Fruit fly (Drosophila melanogaster) whole organism, prepupa: ENCODE results near the gene GlcAT-S.
A peak's percentile ranks its signal among the peaks of the same experiment; 100 is the strongest.

Source experiments
- CG11762 ChIP-seq: fragments of 200-800 bp; sonication (Bioruptor generic); optimal IDR thresholded peaks from 3 replicates; lab custom pipeline; 2016; ENCODE audit warnings: missing biosample characterization, missing genetic modification characterization; ENCODE audit not compliant: insufficient read depth
- CG11902 ChIP-seq: fragments of 200-800 bp; sonication (Bioruptor generic); optimal IDR thresholded peaks from 3 replicates; lab custom pipeline; 2016; ENCODE audit warnings: missing biosample characterization, missing genetic modification characterization
- CG15336 ChIP-seq: fragments of 200-800 bp; sonication (Bioruptor generic); IDR thresholded peaks from 2 replicates; pipeline ENCODE4 v1.3.6; 2022; ENCODE audit warnings: missing biosample characterization, missing genetic modification characterization
- CG1621 ChIP-seq: fragments of 200-800 bp; sonication (Bioruptor generic); optimal IDR thresholded peaks from 3 replicates; lab custom pipeline; 2018; ENCODE audit warnings: missing biosample characterization, mild to moderate bottlenecking, missing genetic modification characterization
- CG16779 ChIP-seq: fragments of 200-800 bp; sonication (Bioruptor generic); optimal IDR thresholded peaks from 3 replicates; lab custom pipeline; 2017; ENCODE audit warnings: missing biosample characterization, mild to moderate bottlenecking, missing genetic modification characterization
- CG3032 ChIP-seq: fragments of 200-800 bp; optimal IDR thresholded peaks from 2 replicates; lab custom pipeline; 2019; ENCODE audit warnings: missing biosample characterization, mild to moderate bottlenecking, missing genetic modification characterization, moderate library complexity
- CG31627 ChIP-seq: fragments of 200-800 bp; sonication (Bioruptor generic); optimal IDR thresholded peaks from 3 replicates; lab custom pipeline; 2016; ENCODE audit warnings: missing biosample characterization, missing genetic modification characterization
- CG32006 ChIP-seq: fragments of 200-800 bp; sonication (Bioruptor generic); optimal IDR thresholded peaks from 3 replicates; lab custom pipeline; 2017; ENCODE audit warnings: missing biosample characterization, mild to moderate bottlenecking, missing genetic modification characterization
- CG34406 ChIP-seq: fragments of 200-800 bp; sonication (Bioruptor generic); optimal IDR thresholded peaks from 3 replicates; lab custom pipeline; 2016; ENCODE audit warnings: missing biosample characterization, missing genetic modification characterization
- CG4318 ChIP-seq: fragments of 200-800 bp; sonication (Bioruptor generic); optimal IDR thresholded peaks from 3 replicates; lab custom pipeline; 2017; ENCODE audit warnings: missing biosample characterization, mild to moderate bottlenecking, missing genetic modification characterization
- CG6163 ChIP-seq: fragments of 200-800 bp; sonication (Bioruptor generic); IDR thresholded peaks from 3 replicates; pipeline ENCODE4 v1.3.6; 2022; ENCODE audit warnings: missing biosample characterization, missing genetic modification characterization
- CG6276 ChIP-seq: fragments of 200-800 bp; sonication (Bioruptor generic); optimal IDR thresholded peaks from 2 replicates; lab custom pipeline; 2017; ENCODE audit warnings: missing biosample characterization, mild to moderate bottlenecking, missing genetic modification characterization
- CG6808 ChIP-seq: fragments of 200-800 bp; sonication (Bioruptor generic); optimal IDR thresholded peaks from 3 replicates; lab custom pipeline; 2017; ENCODE audit warnings: missing biosample characterization, missing genetic modification characterization, mild to moderate bottlenecking, moderate library complexity, missing genetic modification reagents
- CG6854 ChIP-seq: fragments of 200-800 bp; sonication (Bioruptor generic); optimal IDR thresholded peaks from 2 replicates; lab custom pipeline; 2017; ENCODE audit warnings: missing biosample characterization, mild to moderate bottlenecking, missing genetic modification characterization
- CG8119 ChIP-seq: fragments of 200-800 bp; sonication (Bioruptor generic); IDR thresholded peaks from 3 replicates; pipeline ENCODE4 v1.3.6; 2022; ENCODE audit warnings: missing biosample characterization, missing genetic modification characterization
- CG8632 ChIP-seq: fragments of 200-800 bp; sonication (Bioruptor generic); optimal IDR thresholded peaks from 3 replicates; lab custom pipeline; 2016; ENCODE audit warnings: missing biosample characterization, missing genetic modification characterization
- CG9139 ChIP-seq: fragments of 200-800 bp; sonication (Bioruptor generic); optimal IDR thresholded peaks from 3 replicates; lab custom pipeline; 2017; ENCODE audit warnings: missing biosample characterization, mild to moderate bottlenecking, missing genetic modification characterization
- Eip75B ChIP-seq: fragments of 200-800 bp; sonication (Bioruptor generic); optimal IDR thresholded peaks from 3 replicates; lab custom pipeline; 2016; ENCODE audit warnings: missing biosample characterization, missing genetic modification characterization
- Eip78C ChIP-seq: fragments of 200-800 bp; sonication (Bioruptor generic); peaks from one replicate; lab custom pipeline; 2016; ENCODE audit warnings: missing biosample characterization, missing genetic modification characterization
- Eip93F ChIP-seq: fragments of 200-800 bp; sonication (Bioruptor generic); optimal IDR thresholded peaks from 2 replicates; lab custom pipeline; 2016; ENCODE audit warnings: missing biosample characterization, mild to moderate bottlenecking, missing genetic modification characterization
- Ets21C ChIP-seq: fragments of 200-800 bp; sonication (Bioruptor generic); optimal IDR thresholded peaks from 3 replicates; lab custom pipeline; 2016; ENCODE audit warnings: missing biosample characterization, missing genetic modification characterization
- Ets96B ChIP-seq: fragments of 200-800 bp; optimal IDR thresholded peaks from 2 replicates; lab custom pipeline; 2019; ENCODE audit warnings: missing biosample characterization, mild to moderate bottlenecking, missing genetic modification characterization, moderate library complexity
- Gug ChIP-seq: fragments of 200-800 bp; sonication (Bioruptor generic); IDR thresholded peaks from 2 replicates; pipeline ENCODE4 v1.3.6; 2022; ENCODE audit warnings: missing biosample characterization, missing genetic modification characterization
- Hr38 ChIP-seq: sonication (Bioruptor generic); optimal IDR thresholded peaks from 2 replicates; lab custom pipeline; 2016; ENCODE audit warnings: missing biosample characterization, missing genetic modification characterization
- Hr39 ChIP-seq: fragments of 200-800 bp; sonication (Bioruptor generic); optimal IDR thresholded peaks from 2 replicates; lab custom pipeline; 2016; ENCODE audit warnings: missing biosample characterization, missing genetic modification characterization
- Hr4 ChIP-seq: fragments of 200-800 bp; sonication (Bioruptor generic); optimal IDR thresholded peaks from 3 replicates; lab custom pipeline; 2016; ENCODE audit warnings: missing biosample characterization, missing genetic modification characterization
- Lpt ChIP-seq: fragments of 200-800 bp; sonication (Bioruptor generic); optimal IDR thresholded peaks from 3 replicates; lab custom pipeline; 2016; ENCODE audit warnings: missing biosample characterization, missing genetic modification characterization
- Met ChIP-seq: fragments of 200-800 bp; sonication (Bioruptor generic); optimal IDR thresholded peaks from 3 replicates; lab custom pipeline; 2016; ENCODE audit warnings: missing biosample characterization, missing genetic modification characterization
- OdsH ChIP-seq: fragments of 200-800 bp; sonication (Bioruptor generic); optimal IDR thresholded peaks from 3 replicates; lab custom pipeline; 2016; ENCODE audit warnings: missing biosample characterization, missing genetic modification characterization
- Smox ChIP-seq: fragments of 200-800 bp; sonication (Bioruptor generic); optimal IDR thresholded peaks from 3 replicates; lab custom pipeline; 2016; ENCODE audit warnings: missing biosample characterization, missing genetic modification characterization
- Sox14 ChIP-seq: fragments of 200-800 bp; sonication (Bioruptor generic); optimal IDR thresholded peaks from 3 replicates; lab custom pipeline; 2016; ENCODE audit warnings: missing biosample characterization, missing genetic modification characterization
- Sox15 ChIP-seq: fragments of 200-800 bp; sonication (Bioruptor generic); optimal IDR thresholded peaks from 3 replicates; lab custom pipeline; 2016; ENCODE audit warnings: missing biosample characterization, missing genetic modification characterization
- achi ChIP-seq: fragments of 200-800 bp; sonication (Bioruptor generic); optimal IDR thresholded peaks from 3 replicates; lab custom pipeline; 2016; ENCODE audit warnings: missing biosample characterization, missing genetic modification characterization
- acj6 ChIP-seq: fragments of 200-800 bp; sonication (Bioruptor generic); optimal IDR thresholded peaks from 3 replicates; lab custom pipeline; 2016; ENCODE audit warnings: missing biosample characterization, missing genetic modification characterization
- dac ChIP-seq: fragments of 200-800 bp; sonication (Bioruptor generic); optimal IDR thresholded peaks from 2 replicates; lab custom pipeline; 2017; ENCODE audit warnings: missing biosample characterization, mild to moderate bottlenecking, missing genetic modification characterization
- dsx ChIP-seq: fragments of 200-800 bp; optimal IDR thresholded peaks from 3 replicates; lab custom pipeline; 2019; ENCODE audit warnings: missing biosample characterization, mild to moderate bottlenecking, missing genetic modification characterization, moderate library complexity; ENCODE audit not compliant: poor library complexity, severe bottlenecking
- eg ChIP-seq: fragments of 200-800 bp; sonication (Bioruptor generic); IDR thresholded peaks from 3 replicates; pipeline ENCODE4 v1.3.6; 2022; ENCODE audit warnings: missing biosample characterization, missing genetic modification characterization
- esn ChIP-seq: fragments of 200-800 bp; sonication (Bioruptor generic); optimal IDR thresholded peaks from 2 replicates; lab custom pipeline; 2016; ENCODE audit warnings: missing biosample characterization, mild to moderate bottlenecking, missing genetic modification characterization, moderate library complexity
- fd59A ChIP-seq: fragments of 200-800 bp; sonication (Bioruptor generic); optimal IDR thresholded peaks from 2 replicates; lab custom pipeline; 2017; ENCODE audit warnings: missing biosample characterization, mild to moderate bottlenecking, missing genetic modification characterization, missing genetic modification reagents
- fd85E ChIP-seq: fragments of 200-800 bp; sonication (Bioruptor generic); optimal IDR thresholded peaks from 3 replicates; lab custom pipeline; 2016; ENCODE audit warnings: missing biosample characterization, missing genetic modification characterization
- fkh ChIP-seq: fragments of 200-800 bp; sonication (Bioruptor generic); optimal IDR thresholded peaks from 3 replicates; lab custom pipeline; 2017; ENCODE audit warnings: missing biosample characterization, mild to moderate bottlenecking, missing genetic modification characterization, moderate library complexity
- lz ChIP-seq: fragments of 200-800 bp; sonication (Bioruptor generic); optimal IDR thresholded peaks from 3 replicates; lab custom pipeline; 2016; ENCODE audit warnings: missing biosample characterization, missing genetic modification characterization
- net ChIP-seq: fragments of 200-800 bp; sonication (Bioruptor generic); optimal IDR thresholded peaks from 3 replicates; lab custom pipeline; 2016; ENCODE audit warnings: missing biosample characterization, missing genetic modification characterization
- pdm3 ChIP-seq: fragments of 200-800 bp; sonication (Bioruptor generic); optimal IDR thresholded peaks from 3 replicates; lab custom pipeline; 2016; ENCODE audit warnings: missing biosample characterization, missing genetic modification characterization
- salr ChIP-seq, 2 experiments: fragments of 200-800 bp; sonication (Bioruptor generic); optimal IDR thresholded peaks; 3 replicates each; lab custom pipeline; 2016 to 2018; ENCODE audit warnings: missing biosample characterization in 2 of 2, missing genetic modification characterization in 2 of 2, mild to moderate bottlenecking in 1 of 2
- ss ChIP-seq, 2 experiments: fragments of 200-800 bp; sonication (Bioruptor generic); optimal IDR thresholded peaks; 2 replicates in 1 of 2; 3 replicates in 1 of 2; lab custom pipeline; 2017 to 2018; ENCODE audit warnings: mild to moderate bottlenecking in 2 of 2, missing biosample characterization in 2 of 2, missing genetic modification characterization in 2 of 2, moderate library complexity in 1 of 2
- svp ChIP-seq: fragments of 200-800 bp; sonication (Bioruptor generic); peaks from one replicate; lab custom pipeline; 2016; ENCODE audit warnings: missing biosample characterization, missing genetic modification characterization
- topi ChIP-seq: fragments of 200-800 bp; sonication (Bioruptor generic); optimal IDR thresholded peaks from 3 replicates; lab custom pipeline; 2016; ENCODE audit warnings: missing biosample characterization, missing genetic modification characterization
- vri ChIP-seq: fragments of 200-800 bp; sonication (Bioruptor generic); optimal IDR thresholded peaks from 3 replicates; lab custom pipeline; 2016; ENCODE audit warnings: missing biosample characterization, mild to moderate bottlenecking, missing genetic modification characterization

Gene GlcAT-S

DNA sequence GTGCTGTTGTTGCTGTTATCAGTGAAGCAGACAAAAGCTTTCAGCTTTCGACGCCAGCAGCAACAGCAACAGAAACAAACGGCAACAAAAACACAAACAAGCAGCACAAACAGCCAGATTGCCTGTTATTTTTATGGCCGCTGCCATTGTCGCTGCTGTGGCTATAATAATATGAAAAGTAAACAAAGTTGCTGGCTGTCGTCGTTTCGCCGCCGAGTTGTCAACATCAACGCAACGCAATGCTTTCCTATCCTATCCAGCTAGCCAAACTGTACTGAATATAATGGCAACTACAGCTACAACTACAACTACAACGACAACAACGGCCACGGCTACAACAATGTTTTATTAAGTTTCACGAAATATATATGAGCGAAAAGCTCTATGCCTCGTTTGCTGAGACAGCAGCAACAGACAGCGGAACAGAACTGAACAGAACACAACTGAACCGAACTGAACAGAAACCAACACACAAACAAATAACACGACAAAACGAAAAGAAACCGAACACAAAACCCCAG, 45.5 kb upstream of the GlcAT-S start (continued):
- no peak for TF ChIP-seq Hr39
- peak; percentile 55 for TF ChIP-seq CG6276
- TF ChIP-seq CG16779 (tag; lab: Kevin White, UChicago): no peak
- TF ChIP-seq Met (GFP tag; lab: Kevin White, UChicago): no peak
- TF ChIP-seq fkh (GFP tag; lab: Kevin White, UChicago): peak; percentile 94
- TF ChIP-seq esn (GFP tag; lab: Kevin White, UChicago): no peak
- no peak for TF ChIP-seq CG34406 (GFP tag; lab: Kevin White, UChicago)
- TF ChIP-seq CG6808 (GFP tag; lab: Kevin White, UChicago): no peak
- no peak for TF ChIP-seq Hr38 (GFP tag; lab: Kevin White, UChicago)
- 0 out of 3 replicates have a peak, but pooled peaks have one; percentile 30 for TF ChIP-seq CG6163 (GFP tag; lab: Robert Waterston, UW)
- peak; percentile 39 for TF ChIP-seq Eip78C (GFP tag; lab: Kevin White, UChicago)
- no peak for TF ChIP-seq CG3032 (tag; lab: Kevin White, UChicago)
- TF ChIP-seq salr (GFP tag; optimal IDR thresholded peaks at IDR 0.05; lab: Kevin White, UChicago): no peak
- peak; percentile 11 for TF ChIP-seq CG6854 (GFP tag; lab: Kevin White, UChicago)
- no peak for TF ChIP-seq fd59A

- TF ChIP-seq OdsH (peak; percentile 58), topi (GFP tag; lab: Kevin White, UChicago) (peak; percentile 72), CG11902 (no peak), CG15336 (peak; percentile 86), Eip78C (GFP tag; lab: Kevin White, UChicago) (peak; percentile 94), Sox15 (GFP tag; lab: Kevin White, UChicago) (no peak), CG31627 (peak; percentile 51), CG3032 (tag; lab: Kevin White, UChicago) (peak; percentile 64), Ets96B (peak; percentile 75), net (GFP tag; lab: Kevin White, UChicago) (peak; percentile 97), CG1621 (tag; lab: Kevin White, UChicago) (peak; percentile 93), Hr4 (GFP tag; lab: Kevin White, UChicago) (peak; percentile 80), dsx (GFP tag; lab: Kevin White, UChicago) (peak; percentile 67), achi (GFP tag; lab: Kevin White, UChicago) (peak; percentile 67), fd59A (peak; percentile 9), lz (peak; percentile 32), CG8119 (GFP tag; lab: Robert Waterston, UW) (peak; percentile 92), acj6 (GFP tag; lab: Kevin White, UChicago) (no peak), Eip75B (GFP tag; lab: Kevin White, UChicago) (peak; percentile 57), Smox (GFP tag; lab: Kevin White, UChicago) (peak; percentile 47), svp (GFP tag; lab: Kevin White, UChicago) (peak; percentile 79), Sox14 (GFP tag; lab: Kevin White, UChicago) (peak; percentile 69), CG8632 (peak; percentile 71), pdm3 (GFP tag; lab: Kevin White, UChicago) (peak; percentile 58), vri (GFP tag; lab: Kevin White, UChicago) (no peak), ss (GFP tag; optimal IDR thresholded peaks at IDR 0.05; lab: Kevin White, UChicago) (peak; percentile 99 to 100), CG4318 (GFP tag; lab: Kevin White, UChicago) (peak; percentile 40), CG6276 (peak; percentile 100), Eip93F (GFP tag; lab: Kevin White, UChicago) (peak; percentile 78), eg (GFP tag; lab: Robert Waterston, UW) (peak; percentile 93), Gug (peak; percentile 66), CG11762 (GFP tag; lab: Kevin White, UChicago) (peak; percentile 91), dac (GFP tag; lab: Kevin White, UChicago) (peak; percentile 83), CG32006 (GFP tag; lab: Kevin White, UChicago) (peak; percentile 75), fd85E (GFP tag; lab: Kevin White, UChicago) (peak; percentile 75), Ets21C (no peak), CG9139 (GFP tag; lab: Kevin White, UChicago) (peak; percentile 99), Met (GFP tag; lab: Kevin White, UChicago) (peak; percentile 57), Lpt (GFP tag; lab: Kevin White, UChicago) (peak; percentile 90)
Observed at dm6 chr2L:9576269-9576933, 39.9 kb upstream of the GlcAT-S start, which contains the start of gene Mtpalpha. Gene Mtpalpha (minus strand): TSS chr2L:9576769.
